Fruit fly (Drosophila melanogaster) whole organism, pupa: ENCODE results near the gene Ptp61F.

Source experiments
- CG12605 ChIP-seq: fragments of 200-800 bp; sonication (Bioruptor generic); IDR thresholded peaks from 2 replicates; pipeline ENCODE4 v1.3.6; 2022; ENCODE audit warnings: missing biosample characterization, missing genetic modification characterization
- CG13204 ChIP-seq: fragments of 200-800 bp; sonication (Bioruptor generic); optimal IDR thresholded peaks from 2 replicates; lab custom pipeline; 2018; ENCODE audit warnings: missing biosample characterization, mild to moderate bottlenecking, missing genetic modification characterization, moderate library complexity
- CG15710 ChIP-seq: fragments of 200-800 bp; sonication (Bioruptor generic); optimal IDR thresholded peaks from 2 replicates; lab custom pipeline; 2018; ENCODE audit warnings: missing biosample characterization, mild to moderate bottlenecking, missing genetic modification characterization, moderate library complexity
- CG4496 ChIP-seq: fragments of 200-800 bp; sonication (Bioruptor generic); IDR thresholded peaks from 3 replicates; pipeline ENCODE4 v1.3.6; 2022; ENCODE audit warnings: missing biosample characterization, missing genetic modification characterization
- CG9948 ChIP-seq: fragments of 200-800 bp; sonication (Bioruptor generic); optimal IDR thresholded peaks from 2 replicates; lab custom pipeline; 2018; ENCODE audit warnings: missing biosample characterization, mild to moderate bottlenecking, missing genetic modification characterization, moderate library complexity
- EcR ChIP-seq: fragments of 200-800 bp; sonication (Bioruptor generic); optimal IDR thresholded peaks from 3 replicates; lab custom pipeline; 2019; ENCODE audit warnings: missing biosample characterization, missing genetic modification characterization, mild to moderate bottlenecking, moderate library complexity, missing genetic modification reagents
- Snoo ChIP-seq: fragments of 200-800 bp; sonication (Bioruptor generic); optimal IDR thresholded peaks from 3 replicates; lab custom pipeline; 2017; ENCODE audit warnings: missing biosample characterization, mild to moderate bottlenecking, missing genetic modification characterization, inconsistent platforms
- rn ChIP-seq: fragments of 200-800 bp; sonication (Bioruptor generic); IDR thresholded peaks from 2 replicates; pipeline ENCODE4 v1.3.6; 2022; ENCODE audit warnings: missing biosample characterization, missing genetic modification characterization

DNA sequence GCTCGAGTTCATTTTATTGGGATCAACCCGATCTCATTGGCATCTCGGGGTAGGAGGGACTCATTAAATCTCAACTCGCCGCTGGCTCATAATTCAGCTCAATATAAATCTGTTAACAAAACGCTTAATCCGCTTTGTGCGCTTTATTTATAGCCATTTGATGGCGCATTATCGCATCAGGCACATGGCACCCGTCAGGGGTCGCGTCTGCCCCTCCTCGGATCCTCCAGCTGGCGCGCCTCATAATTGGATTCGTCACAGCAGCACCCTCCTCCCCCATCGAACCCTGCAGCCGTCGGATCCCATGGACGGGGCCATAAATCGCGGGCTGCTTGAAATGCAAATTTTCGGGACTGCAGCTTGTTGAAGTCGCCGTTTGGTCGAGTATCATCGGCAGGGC is 84.6 kb downstream of the Ptp61F start:
- TF ChIP-seq CG9948 (tag; lab: Kevin White, UChicago) (no peak), CG13204 (GFP tag; lab: Kevin White, UChicago) (no peak), EcR (GFP tag; lab: Kevin White, UChicago) (no peak), CG4496 (GFP tag; lab: Robert Waterston, UW) (no peak), rn (GFP tag; lab: Robert Waterston, UW) (no peak), CG15710 (tag; lab: Kevin White, UChicago) (no peak), Snoo (tag; lab: Kevin White, UChicago) (no peak), CG12605 (GFP tag; lab: Robert Waterston, UW) (no peak)
